Worm (Caenorhabditis elegans) whole organism, L4 larva: ENCODE results near the gene nse-4.

Source experiments
- dmd-6 ChIP-seq: fragments of 200-800 bp; sonication (Bioruptor generic); IDR thresholded peaks from 2 replicates; pipeline ENCODE4 v1.3.6; 2022; ENCODE audit warnings: missing genetic modification reagents, missing genetic modification characterization, missing compliant biosample characterization
- mdt-29 ChIP-seq: fragments of 200-800 bp; sonication (Bioruptor generic); IDR thresholded peaks from 2 replicates; pipeline ENCODE4 v1.3.6; 2022; ENCODE audit warnings: missing genetic modification reagents, missing genetic modification characterization, missing compliant biosample characterization
- sdz-12 ChIP-seq: fragments of 200-800 bp; sonication (Bioruptor generic); optimal IDR thresholded peaks from 2 replicates; lab custom pipeline; 2018; ENCODE audit warnings: mild to moderate bottlenecking, missing genetic modification characterization, missing compliant biosample characterization
- snpc-4 ChIP-seq: fragments of 150-350 bp; optimal IDR thresholded peaks from 2 replicates; lab custom pipeline; 2014; ENCODE audit warnings: missing biosample characterization, missing genetic modification characterization
- ztf-11 ChIP-seq: fragments of 150-350 bp; optimal IDR thresholded peaks from 2 replicates; lab custom pipeline; 2014; ENCODE audit warnings: missing biosample characterization, missing genetic modification characterization

- TF ChIP-seq mdt-29 (no peak), ztf-11 (no peak), dmd-6 (GFP tag; lab: Robert Waterston, UW) (peak; percentile 19), snpc-4 (no peak), sdz-12 (no peak)
Observed at ce11 chrIV:11524241-11524692, 43.6 kb downstream of the nse-4 start, which contains the start of gene mep-1.
